Fruit fly (Drosophila melanogaster) whole organism, embryonic: ENCODE results near the gene mTerf3.
A peak's percentile ranks its signal among the peaks of the same experiment; 100 is the strongest.

ENCODE experiments used
- B-H2 ChIP-seq: fragments of 200-800 bp; sonication (Bioruptor generic); optimal IDR thresholded peaks from 2 replicates; lab custom pipeline; 2018; ENCODE audit warnings: missing biosample characterization, mild to moderate bottlenecking, missing genetic modification characterization
- BEAF-32 ChIP-seq: fragments of 200-800 bp; sonication (Bioruptor generic); optimal IDR thresholded peaks from 3 replicates; lab custom pipeline; 2017; ENCODE audit warnings: missing biosample characterization, missing genetic modification characterization, mild to moderate bottlenecking, moderate library complexity, missing genetic modification reagents
- Bgb ChIP-seq: fragments of 200-800 bp; sonication (Bioruptor generic); IDR thresholded peaks from 2 replicates; pipeline ENCODE4 v1.3.6; 2022; ENCODE audit warnings: missing biosample characterization, missing genetic modification characterization; ENCODE audit not compliant: partially characterized antibody
- BtbVII ChIP-seq: fragments of 200-800 bp; sonication (Bioruptor generic); optimal IDR thresholded peaks from 3 replicates; lab custom pipeline; 2017; ENCODE audit warnings: missing biosample characterization, mild to moderate bottlenecking, missing genetic modification characterization
- CG10979 ChIP-seq: fragments of 200-800 bp; sonication (Bioruptor generic); optimal IDR thresholded peaks from 2 replicates; lab custom pipeline; 2018; ENCODE audit warnings: missing biosample characterization, mild to moderate bottlenecking, missing genetic modification characterization, moderate library complexity
- CG11247 ChIP-seq: fragments of 200-800 bp; sonication (Bioruptor generic); IDR thresholded peaks from 2 replicates; pipeline ENCODE4 v1.3.6; 2022; ENCODE audit warnings: missing biosample characterization, missing genetic modification characterization
- CG11695 ChIP-seq: fragments of 200-800 bp; sonication (Bioruptor generic); IDR thresholded peaks from 3 replicates; pipeline ENCODE4 v1.3.6; 2022; ENCODE audit warnings: missing biosample characterization, missing genetic modification characterization
- CG13287 ChIP-seq: fragments of 200-800 bp; sonication (Bioruptor generic); IDR thresholded peaks from 2 replicates; pipeline ENCODE4 v1.3.6; 2022; ENCODE audit warnings: missing biosample characterization, missing genetic modification characterization; ENCODE audit not compliant: partially characterized antibody
- CG13624 ChIP-seq: fragments of 200-800 bp; sonication (Bioruptor generic); optimal IDR thresholded peaks from 2 replicates; lab custom pipeline; 2016; ENCODE audit warnings: missing biosample characterization, missing genetic modification characterization
- CG1603 ChIP-seq: fragments of 200-800 bp; sonication (Bioruptor generic); optimal IDR thresholded peaks from 2 replicates; lab custom pipeline; 2019; ENCODE audit warnings: missing biosample characterization, mild to moderate bottlenecking, missing genetic modification characterization, moderate library complexity
- CG16863 ChIP-seq: fragments of 200-800 bp; sonication (Bioruptor generic); optimal IDR thresholded peaks from 3 replicates; lab custom pipeline; 2016; ENCODE audit warnings: missing biosample characterization, missing genetic modification characterization
- CG18619 ChIP-seq: fragments of 200-800 bp; sonication (Bioruptor generic); optimal IDR thresholded peaks from 3 replicates; lab custom pipeline; 2017; ENCODE audit warnings: missing biosample characterization, mild to moderate bottlenecking, missing genetic modification characterization
- CG3407 ChIP-seq: fragments of 200-800 bp; sonication (Bioruptor generic); optimal IDR thresholded peaks from 2 replicates; lab custom pipeline; 2018; ENCODE audit warnings: missing biosample characterization, mild to moderate bottlenecking, missing genetic modification characterization
- CG4282 ChIP-seq: fragments of 200-800 bp; sonication (Bioruptor generic); optimal IDR thresholded peaks from 2 replicates; lab custom pipeline; 2016; ENCODE audit warnings: missing biosample characterization, missing genetic modification characterization
- CG8290 ChIP-seq, 3 experiments: fragments of 200-800 bp; sonication (Bioruptor generic); optimal IDR thresholded peaks; 2 replicates each; lab custom pipeline; 2016 to 2019; ENCODE audit warnings: missing biosample characterization in 3 of 3, missing genetic modification characterization in 3 of 3, mild to moderate bottlenecking in 2 of 3, moderate library complexity in 1 of 3
- CG8924 ChIP-seq: fragments of 200-800 bp; optimal IDR thresholded peaks from 3 replicates; lab custom pipeline; 2019; ENCODE audit warnings: missing biosample characterization, mild to moderate bottlenecking, missing genetic modification characterization, moderate library complexity
- Camta ChIP-seq: fragments of 200-800 bp; sonication (Bioruptor generic); optimal IDR thresholded peaks from 2 replicates; lab custom pipeline; 2016; ENCODE audit warnings: missing biosample characterization, missing genetic modification characterization
- Deaf1 ChIP-seq: fragments of 200-800 bp; optimal IDR thresholded peaks from 3 replicates; lab custom pipeline; 2019; ENCODE audit warnings: missing biosample characterization, mild to moderate bottlenecking, missing genetic modification characterization, moderate library complexity
- Drgx ChIP-seq: fragments of 200-800 bp; sonication (Bioruptor generic); IDR thresholded peaks from 2 replicates; pipeline ENCODE4 v1.3.6; 2022; ENCODE audit warnings: missing biosample characterization, missing genetic modification characterization
- HmgZ ChIP-seq: fragments of 200-800 bp; sonication (Bioruptor generic); optimal IDR thresholded peaks from 2 replicates; lab custom pipeline; 2018; ENCODE audit warnings: missing biosample characterization, mild to moderate bottlenecking, missing genetic modification characterization
- MESR4 ChIP-seq: fragments of 200-800 bp; sonication (Bioruptor generic); optimal IDR thresholded peaks from 2 replicates; lab custom pipeline; 2018; ENCODE audit warnings: missing biosample characterization, mild to moderate bottlenecking, missing genetic modification characterization, moderate library complexity
- Myb ChIP-seq: fragments of 200-800 bp; sonication (Bioruptor generic); optimal IDR thresholded peaks from 2 replicates; lab custom pipeline; 2016; ENCODE audit warnings: missing biosample characterization, missing genetic modification characterization
- Opbp ChIP-seq: fragments of 200-800 bp; sonication (Bioruptor generic); IDR thresholded peaks from 3 replicates; pipeline ENCODE4 v1.3.6; 2022; ENCODE audit warnings: missing biosample characterization, missing genetic modification characterization; ENCODE audit not compliant: partially characterized antibody
- Sin3A ChIP-seq: fragments of >200 bp; optimal IDR thresholded peaks from 2 replicates; lab custom pipeline; 2018
- Sry-β ChIP-seq: fragments of 200-800 bp; sonication (Bioruptor generic); optimal IDR thresholded peaks from 2 replicates; lab custom pipeline; 2018; ENCODE audit warnings: missing biosample characterization, mild to moderate bottlenecking, missing genetic modification characterization, moderate library complexity
- Vsx1 ChIP-seq: fragments of 200-800 bp; sonication (Bioruptor generic); optimal IDR thresholded peaks from 2 replicates; lab custom pipeline; 2017; ENCODE audit warnings: missing biosample characterization, mild to moderate bottlenecking, missing genetic modification characterization, missing genetic modification reagents
- Xbp1 ChIP-seq: fragments of 200-800 bp; sonication (Bioruptor generic); optimal IDR thresholded peaks from 3 replicates; lab custom pipeline; 2016; ENCODE audit warnings: missing biosample characterization, mild to moderate bottlenecking, missing genetic modification characterization
- chinmo ChIP-seq: fragments of 200-800 bp; sonication (Bioruptor generic); IDR thresholded peaks from 4 replicates; pipeline ENCODE4 v1.3.6; 2022; ENCODE audit warnings: missing biosample characterization, missing genetic modification characterization; ENCODE audit not compliant: partially characterized antibody
- corto ChIP-seq: fragments of 200-800 bp; sonication (Bioruptor generic); optimal IDR thresholded peaks from 2 replicates; lab custom pipeline; 2016; ENCODE audit warnings: missing biosample characterization, mild to moderate bottlenecking, missing genetic modification characterization, moderate library complexity
- danr ChIP-seq: fragments of 200-800 bp; sonication (Bioruptor generic); IDR thresholded peaks from 2 replicates; pipeline ENCODE4 v1.3.6; 2022; ENCODE audit warnings: missing biosample characterization, missing genetic modification characterization
- dysf ChIP-seq: fragments of 200-800 bp; sonication (Bioruptor generic); IDR thresholded peaks from 3 replicates; pipeline ENCODE4 v1.3.6; 2022; ENCODE audit warnings: missing biosample characterization, missing genetic modification characterization
- exex ChIP-seq: fragments of 200-800 bp; sonication (Bioruptor generic); optimal IDR thresholded peaks from 4 replicates; lab custom pipeline; 2018; ENCODE audit warnings: missing biosample characterization, mild to moderate bottlenecking, missing genetic modification characterization, moderate library complexity
- fd3F ChIP-seq: fragments of 200-800 bp; sonication (Bioruptor generic); optimal IDR thresholded peaks from 2 replicates; lab custom pipeline; 2018; ENCODE audit warnings: missing biosample characterization, mild to moderate bottlenecking, missing genetic modification characterization, moderate library complexity
- ind ChIP-seq: fragments of 200-800 bp; sonication (Bioruptor generic); optimal IDR thresholded peaks from 3 replicates; lab custom pipeline; 2016; ENCODE audit warnings: missing biosample characterization, missing genetic modification characterization
- lbe ChIP-seq: fragments of 200-800 bp; sonication (Bioruptor generic); optimal IDR thresholded peaks from 2 replicates; lab custom pipeline; 2016; ENCODE audit warnings: missing biosample characterization, mild to moderate bottlenecking, missing genetic modification characterization
- mirr ChIP-seq: fragments of 200-800 bp; sonication (Bioruptor generic); optimal IDR thresholded peaks from 3 replicates; lab custom pipeline; 2018; ENCODE audit warnings: missing biosample characterization, mild to moderate bottlenecking, missing genetic modification characterization
- nom ChIP-seq: fragments of 200-800 bp; sonication (Bioruptor generic); optimal IDR thresholded peaks from 2 replicates; lab custom pipeline; 2017; ENCODE audit warnings: missing biosample characterization, missing genetic modification characterization, mild to moderate bottlenecking, moderate library complexity, missing genetic modification reagents
- oc ChIP-seq: fragments of 200-800 bp; sonication (Bioruptor generic); optimal IDR thresholded peaks from 2 replicates; lab custom pipeline; 2018; ENCODE audit warnings: missing biosample characterization, mild to moderate bottlenecking, missing genetic modification characterization, moderate library complexity
- scrt ChIP-seq: fragments of 200-800 bp; sonication (Bioruptor generic); optimal IDR thresholded peaks from 2 replicates; lab custom pipeline; 2018; ENCODE audit warnings: missing biosample characterization, mild to moderate bottlenecking, missing genetic modification characterization, moderate library complexity
- sd ChIP-seq: fragments of 200-800 bp; sonication (Bioruptor generic); optimal IDR thresholded peaks from 3 replicates; lab custom pipeline; 2018; ENCODE audit warnings: missing biosample characterization, mild to moderate bottlenecking, missing genetic modification characterization, moderate library complexity
- sens ChIP-seq: fragments of 200-800 bp; sonication (Bioruptor generic); peaks from one replicate; lab custom pipeline; 2016; ENCODE audit warnings: missing biosample characterization, missing genetic modification characterization
- shn ChIP-seq: fragments of 200-800 bp; sonication (Bioruptor generic); optimal IDR thresholded peaks from 3 replicates; lab custom pipeline; 2016; ENCODE audit warnings: missing biosample characterization, missing genetic modification characterization
- so ChIP-seq: fragments of 200-800 bp; sonication (Bioruptor generic); IDR thresholded peaks from 3 replicates; pipeline ENCODE4 v1.3.6; 2022; ENCODE audit warnings: missing biosample characterization, missing genetic modification characterization
- sob ChIP-seq: fragments of 200-800 bp; sonication (Bioruptor generic); IDR thresholded peaks from 2 replicates; pipeline ENCODE4 v1.3.6; 2022; ENCODE audit warnings: missing biosample characterization, missing genetic modification characterization
- tll ChIP-seq, 2 experiments: fragments of 200-800 bp in 1 of 2; fragments of >200 bp in 1 of 2; sonication (Bioruptor generic) in 1 of 2; optimal IDR thresholded peaks; 2 replicates each; lab custom pipeline; 2017 to 2019; ENCODE audit warnings: missing biosample characterization in 2 of 2, missing genetic modification characterization in 2 of 2, mild to moderate bottlenecking in 1 of 2, moderate library complexity in 1 of 2
- toy ChIP-seq: fragments of 200-800 bp; sonication (Bioruptor generic); IDR thresholded peaks from 2 replicates; pipeline ENCODE4 v1.3.6; 2022; ENCODE audit warnings: missing biosample characterization, missing genetic modification characterization
- trh ChIP-seq: fragments of 200-800 bp; sonication (Bioruptor generic); optimal IDR thresholded peaks from 2 replicates; lab custom pipeline; 2016; ENCODE audit warnings: missing biosample characterization, missing genetic modification characterization
- ttk ChIP-seq: fragments of 200-800 bp; sonication (Bioruptor generic); IDR thresholded peaks from 2 replicates; pipeline ENCODE4 v2.1.2; 2022; ENCODE audit warnings: missing biosample characterization, missing genetic modification characterization

mTerf3 gene

dm6 chr3L:20518805-20519503 is 1.6 kb downstream of the mTerf3 start, which contains the start of gene BNIP3 (continued):
- TF ChIP-seq CG13624 (GFP tag; lab: Kevin White, UChicago) (peak; percentile 95), Xbp1 (GFP tag; lab: Kevin White, UChicago) (peak; percentile 6), CG18619 (GFP tag; lab: Kevin White, UChicago) (peak; percentile 27), corto (GFP tag; lab: Kevin White, UChicago) (no peak), shn (GFP tag; lab: Kevin White, UChicago) (no peak), B-H2 (GFP tag; lab: Kevin White, UChicago) (no peak), CG8290 (GFP tag; optimal IDR thresholded peaks at IDR 0.05; lab: Kevin White, UChicago) (no peak), CG8290 (tag; optimal IDR thresholded peaks at IDR 0.05; lab: Kevin White, UChicago) (peak in 1 of 2 experiments; percentile 68), HmgZ (tag; lab: Kevin White, UChicago) (peak; percentile 47), chinmo (GFP tag; lab: Robert Waterston, UW) (peak; percentile 85; the same call in 2 of the 4 replicates), dysf (GFP tag; lab: Robert Waterston, UW) (no peak), Camta (GFP tag; lab: Kevin White, UChicago) (no peak), ind (no peak), CG10979 (tag; lab: Kevin White, UChicago) (no peak), Bgb (GFP tag; lab: Robert Waterston, UW) (peak; percentile 36; the same call in 1 of the 2 replicates), Deaf1 (tag; lab: Kevin White, UChicago) (peak; percentile 66), CG13287 (GFP tag; lab: Robert Waterston, UW) (no peak; the same call in 1 of the 2 replicates), Vsx1 (no peak), CG3407 (GFP tag; lab: Kevin White, UChicago) (no peak), mirr (GFP tag; lab: Kevin White, UChicago) (peak; percentile 22), tll (GFP tag; optimal IDR thresholded peaks at IDR 0.05; lab: Kevin White, UChicago) (no peak), CG4282 (GFP tag; lab: Kevin White, UChicago) (no peak), CG16863 (GFP tag; lab: Kevin White, UChicago) (no peak), sens (GFP tag; lab: Kevin White, UChicago) (peak; percentile 46), BEAF-32 (peak; percentile 40), CG1603 (tag; lab: Kevin White, UChicago) (peak; percentile 61), Drgx (GFP tag; lab: Robert Waterston, UW) (0 out of 2 replicates have a peak, but pooled peaks have one; percentile 2), Myb (peak; percentile 95), BtbVII (GFP tag; lab: Kevin White, UChicago) (no peak), trh (GFP tag; lab: Kevin White, UChicago) (no peak), Sin3A (lab: Kevin White, UChicago) (no peak), Opbp (GFP tag; lab: Robert Waterston, UW) (peak; percentile 38; the same call in 2 of the 3 replicates), ttk (GFP tag; lab: Robert Waterston, UW) (no peak), oc (tag; lab: Kevin White, UChicago) (peak; percentile 26), CG11695 (GFP tag; lab: Robert Waterston, UW) (no peak), toy (no peak), danr (GFP tag; lab: Robert Waterston, UW) (no peak), nom (GFP tag; lab: Kevin White, UChicago) (peak; percentile 20), Sry-β (peak; percentile 42), CG11247 (GFP tag; lab: Robert Waterston, UW) (no peak), sob (GFP tag; lab: Robert Waterston, UW) (0 out of 2 replicates have a peak, but pooled peaks have one; percentile 13), scrt (GFP tag; lab: Kevin White, UChicago) (no peak), MESR4 (peak; percentile 84), CG8924 (peak; percentile 63), fd3F (GFP tag; lab: Kevin White, UChicago) (no peak), lbe (peak; percentile 12), exex (tag; lab: Kevin White, UChicago) (peak; percentile 32), sd (tag; lab: Kevin White, UChicago) (peak; percentile 67), so (GFP tag; lab: Robert Waterston, UW) (no peak)
